Fruit fly (Drosophila melanogaster) whole organism, embryonic: Measurements from ENCODE around the gene CG7227.

ENCODE experiments used
- B-H1 ChIP-seq: fragments of 200-800 bp; sonication (Bioruptor generic); IDR thresholded peaks from 3 replicates; pipeline ENCODE4 v1.3.6; 2022; ENCODE audit warnings: missing biosample characterization, missing genetic modification characterization
- Blimp-1 ChIP-seq: fragments of 200-800 bp; sonication (Bioruptor generic); optimal IDR thresholded peaks from 3 replicates; lab custom pipeline; 2018; ENCODE audit warnings: missing biosample characterization, missing genetic modification characterization, mild to moderate bottlenecking, moderate library complexity, missing genetic modification reagents
- CG10462 ChIP-seq: fragments of 200-800 bp; sonication (Bioruptor generic); optimal IDR thresholded peaks from 2 replicates; lab custom pipeline; 2016; ENCODE audit warnings: missing biosample characterization, missing genetic modification characterization
- CG11696 ChIP-seq: fragments of 200-800 bp; sonication (Bioruptor generic); IDR thresholded peaks from 2 replicates; pipeline ENCODE4 v1.3.6; 2022; ENCODE audit warnings: missing biosample characterization, missing genetic modification characterization
- CG12391 ChIP-seq: fragments of 200-800 bp; sonication (Bioruptor generic); optimal IDR thresholded peaks from 3 replicates; lab custom pipeline; 2018; ENCODE audit warnings: missing biosample characterization, mild to moderate bottlenecking, missing genetic modification characterization, moderate library complexity
- CG13775 ChIP-seq: fragments of 200-800 bp; sonication (Bioruptor generic); optimal IDR thresholded peaks from 3 replicates; lab custom pipeline; 2017; ENCODE audit warnings: missing biosample characterization, mild to moderate bottlenecking, missing genetic modification characterization
- CG14014 ChIP-seq: fragments of 200-800 bp; sonication (Bioruptor generic); IDR thresholded peaks from 2 replicates; pipeline ENCODE4 v1.3.6; 2022; ENCODE audit warnings: missing biosample characterization, missing genetic modification characterization
- CG14667 ChIP-seq: fragments of 200-800 bp; sonication (Bioruptor generic); IDR thresholded peaks from 2 replicates; pipeline ENCODE4 v1.3.6; 2022; ENCODE audit warnings: missing biosample characterization, missing genetic modification characterization
- CG1529 ChIP-seq: fragments of 200-800 bp; sonication (Bioruptor generic); optimal IDR thresholded peaks from 3 replicates; lab custom pipeline; 2018; ENCODE audit warnings: missing biosample characterization, missing genetic modification characterization
- CG1602 ChIP-seq: fragments of 200-800 bp; sonication (Bioruptor generic); optimal IDR thresholded peaks from 3 replicates; lab custom pipeline; 2016; ENCODE audit warnings: missing biosample characterization, missing genetic modification characterization
- CG1603 ChIP-seq: fragments of 200-800 bp; sonication (Bioruptor generic); optimal IDR thresholded peaks from 2 replicates; lab custom pipeline; 2019; ENCODE audit warnings: missing biosample characterization, mild to moderate bottlenecking, missing genetic modification characterization, moderate library complexity
- CG16815 ChIP-seq: fragments of 200-800 bp; sonication (Bioruptor generic); optimal IDR thresholded peaks from 3 replicates; lab custom pipeline; 2017; ENCODE audit warnings: missing biosample characterization, mild to moderate bottlenecking, missing genetic modification characterization
- CG17359 ChIP-seq: fragments of 200-800 bp; sonication (Bioruptor generic); optimal IDR thresholded peaks from 3 replicates; lab custom pipeline; 2018; ENCODE audit warnings: missing biosample characterization, mild to moderate bottlenecking, missing genetic modification characterization, moderate library complexity
- CG17361 ChIP-seq: fragments of 200-800 bp; sonication (Bioruptor generic); IDR thresholded peaks from 3 replicates; pipeline ENCODE4 v1.3.6; 2022; ENCODE audit warnings: missing biosample characterization, missing genetic modification characterization
- CG1832 ChIP-seq: fragments of 200-800 bp; sonication (Bioruptor generic); optimal IDR thresholded peaks from 2 replicates; lab custom pipeline; 2017; ENCODE audit warnings: missing biosample characterization, mild to moderate bottlenecking, missing genetic modification characterization, inconsistent platforms
- CG18599 ChIP-seq: fragments of 200-800 bp; sonication (Bioruptor generic); optimal IDR thresholded peaks from 3 replicates; lab custom pipeline; 2017; ENCODE audit warnings: missing biosample characterization, missing genetic modification characterization, mild to moderate bottlenecking, moderate library complexity, missing genetic modification reagents
- CG30431 ChIP-seq: fragments of 200-800 bp; sonication (Bioruptor generic); optimal IDR thresholded peaks from 2 replicates; lab custom pipeline; 2017; ENCODE audit warnings: missing biosample characterization, missing genetic modification characterization
- CG32772 ChIP-seq: fragments of 200-800 bp; sonication (Bioruptor generic); IDR thresholded peaks from 2 replicates; pipeline ENCODE4 v1.3.6; 2022; ENCODE audit warnings: missing biosample characterization, missing genetic modification characterization
- CG4404 ChIP-seq: fragments of 200-800 bp; sonication (Bioruptor generic); IDR thresholded peaks from 2 replicates; pipeline ENCODE4 v1.3.6; 2022; ENCODE audit warnings: missing biosample characterization, missing genetic modification characterization
- CG4424 ChIP-seq: fragments of 200-800 bp; sonication (Bioruptor generic); optimal IDR thresholded peaks from 3 replicates; lab custom pipeline; 2016; ENCODE audit warnings: missing biosample characterization, missing genetic modification characterization
- CG7786 ChIP-seq: fragments of 200-800 bp; sonication (Bioruptor generic); optimal IDR thresholded peaks from 2 replicates; lab custom pipeline; 2016; ENCODE audit warnings: missing biosample characterization, missing genetic modification characterization
- CG9215 ChIP-seq: fragments of 200-800 bp; sonication (Bioruptor generic); IDR thresholded peaks from 2 replicates; pipeline ENCODE4 v1.3.6; 2022; ENCODE audit warnings: missing biosample characterization, missing genetic modification characterization
- Camta ChIP-seq: fragments of 200-800 bp; sonication (Bioruptor generic); optimal IDR thresholded peaks from 2 replicates; lab custom pipeline; 2016; ENCODE audit warnings: missing biosample characterization, missing genetic modification characterization
- CoRest ChIP-seq: fragments of 200-800 bp; sonication (Bioruptor generic); optimal IDR thresholded peaks from 3 replicates; lab custom pipeline; 2018; ENCODE audit warnings: missing biosample characterization, mild to moderate bottlenecking, missing genetic modification characterization, moderate library complexity
- D19B ChIP-seq: fragments of 200-800 bp; sonication (Bioruptor generic); optimal IDR thresholded peaks from 2 replicates; lab custom pipeline; 2017; ENCODE audit warnings: missing biosample characterization, mild to moderate bottlenecking, missing genetic modification characterization
- Fer3 ChIP-seq: fragments of 200-800 bp; sonication (Bioruptor generic); optimal IDR thresholded peaks from 2 replicates; lab custom pipeline; 2018; ENCODE audit warnings: missing biosample characterization, mild to moderate bottlenecking, missing genetic modification characterization, moderate library complexity
- Hmx ChIP-seq: fragments of 200-800 bp; sonication (Bioruptor generic); optimal IDR thresholded peaks from 2 replicates; lab custom pipeline; 2016; ENCODE audit warnings: missing biosample characterization, missing genetic modification characterization
- Nf-YA ChIP-seq: fragments of 200-800 bp; sonication (Bioruptor generic); IDR thresholded peaks from 2 replicates; pipeline ENCODE4 v1.3.6; 2022; ENCODE audit warnings: missing biosample characterization, missing genetic modification characterization
- Pdp1 ChIP-seq, 2 experiments: fragments of 200-800 bp; sonication (Bioruptor generic); optimal IDR thresholded peaks; 3 replicates each; lab custom pipeline; 2016; ENCODE audit warnings: missing biosample characterization in 2 of 2, missing genetic modification characterization in 2 of 2, mild to moderate bottlenecking in 1 of 2, moderate library complexity in 1 of 2
- Ptx1 ChIP-seq: fragments of 200-800 bp; sonication (Bioruptor generic); IDR thresholded peaks from 2 replicates; pipeline ENCODE4 v1.3.6; 2022; ENCODE audit warnings: missing biosample characterization, missing genetic modification characterization
- Six4 ChIP-seq: fragments of 200-800 bp; sonication (Bioruptor generic); optimal IDR thresholded peaks from 2 replicates; lab custom pipeline; 2016; ENCODE audit warnings: missing biosample characterization, missing genetic modification characterization
- Sox102F ChIP-seq: fragments of 200-800 bp; sonication (Bioruptor generic); optimal IDR thresholded peaks from 2 replicates; lab custom pipeline; 2018; ENCODE audit warnings: missing biosample characterization, mild to moderate bottlenecking, missing genetic modification characterization, moderate library complexity
- Trl ChIP-seq, 3 experiments: fragments of >200 bp in 2 of 3; fragments of 200-800 bp in 1 of 3; sonication (Bioruptor generic) in 1 of 3; optimal IDR thresholded peaks; 2 replicates in 1 of 3; 3 replicates in 2 of 3; lab custom pipeline; 2016 to 2017; ENCODE audit warnings: missing biosample characterization in 1 of 3, missing genetic modification characterization in 1 of 3
- Xbp1 ChIP-seq: fragments of 200-800 bp; sonication (Bioruptor generic); optimal IDR thresholded peaks from 3 replicates; lab custom pipeline; 2016; ENCODE audit warnings: missing biosample characterization, mild to moderate bottlenecking, missing genetic modification characterization
- Xrp1 ChIP-seq: fragments of 200-800 bp; sonication (Bioruptor generic); IDR thresholded peaks from 2 replicates; pipeline ENCODE4 v1.3.6; 2022; ENCODE audit warnings: missing biosample characterization, missing genetic modification characterization
- abd-A ChIP-seq: fragments of 200-800 bp; sonication (Bioruptor generic); optimal IDR thresholded peaks from 3 replicates; lab custom pipeline; 2019; ENCODE audit warnings: missing biosample characterization, mild to moderate bottlenecking, missing genetic modification characterization, moderate library complexity
- az2 ChIP-seq: fragments of 200-800 bp; sonication (Bioruptor generic); optimal IDR thresholded peaks from 3 replicates; lab custom pipeline; 2016; ENCODE audit warnings: missing biosample characterization, missing genetic modification characterization
- crp ChIP-seq, 2 experiments: fragments of 200-800 bp; sonication (Bioruptor generic); optimal IDR thresholded peaks; 2 replicates in 1 of 2; 3 replicates in 1 of 2; lab custom pipeline; 2017; ENCODE audit warnings: missing biosample characterization in 2 of 2, missing genetic modification characterization in 2 of 2, mild to moderate bottlenecking in 1 of 2, moderate library complexity in 1 of 2
- dati ChIP-seq: fragments of 200-800 bp; sonication (Bioruptor generic); IDR thresholded peaks from 2 replicates; pipeline ENCODE4 v1.3.6; 2022; ENCODE audit warnings: missing biosample characterization, missing genetic modification characterization
- lmd ChIP-seq: fragments of 200-800 bp; sonication (Bioruptor generic); IDR thresholded peaks from 2 replicates; pipeline ENCODE4 v1.3.6; 2022; ENCODE audit warnings: missing biosample characterization, missing genetic modification characterization
- luna ChIP-seq: fragments of 200-800 bp; sonication (Bioruptor generic); optimal IDR thresholded peaks from 2 replicates; lab custom pipeline; 2016; ENCODE audit warnings: missing biosample characterization, missing genetic modification characterization
- odd ChIP-seq: fragments of 200-800 bp; sonication (Bioruptor generic); optimal IDR thresholded peaks from 2 replicates; lab custom pipeline; 2017; ENCODE audit warnings: missing biosample characterization, mild to moderate bottlenecking, missing genetic modification characterization
- org-1 ChIP-seq: fragments of 200-800 bp; sonication (Bioruptor generic); optimal IDR thresholded peaks from 2 replicates; lab custom pipeline; 2017; ENCODE audit warnings: missing biosample characterization, missing genetic modification characterization
- ranshi ChIP-seq: fragments of 200-800 bp; sonication (Bioruptor generic); IDR thresholded peaks from 2 replicates; pipeline ENCODE4 v1.3.6; 2022; ENCODE audit warnings: missing biosample characterization, missing genetic modification characterization
- sr ChIP-seq: fragments of 200-800 bp; sonication (Bioruptor generic); IDR thresholded peaks from 3 replicates; pipeline ENCODE4 v1.3.6; 2022; ENCODE audit warnings: missing biosample characterization, missing genetic modification characterization
- ssp ChIP-seq: fragments of 200-800 bp; sonication (Bioruptor generic); IDR thresholded peaks from 2 replicates; pipeline ENCODE4 v1.3.6; 2022; ENCODE audit warnings: missing biosample characterization, missing genetic modification characterization
- twi ChIP-seq: fragments of 200-800 bp; optimal IDR thresholded peaks from 2 replicates; lab custom pipeline; 2019; ENCODE audit warnings: missing biosample characterization, mild to moderate bottlenecking, missing genetic modification characterization, moderate library complexity
- unpg ChIP-seq: fragments of 200-800 bp; sonication (Bioruptor generic); optimal IDR thresholded peaks from 3 replicates; lab custom pipeline; 2018; ENCODE audit warnings: missing biosample characterization, mild to moderate bottlenecking, missing genetic modification characterization, moderate library complexity
- vvl ChIP-seq: fragments of 200-800 bp; sonication (Bioruptor generic); IDR thresholded peaks from 2 replicates; pipeline ENCODE4 v1.3.6; 2022; ENCODE audit warnings: missing biosample characterization, missing genetic modification characterization

The CG7227 gene

dm6 chr2L:7957068-7957868, 40.7 kb downstream of the CG7227 start (continued):
- TF ChIP-seq CG17359 (tag; lab: Kevin White, UChicago) (peak; percentile 35), Six4 (GFP tag; lab: Kevin White, UChicago) (peak; percentile 53), sr (no peak), CG11696 (GFP tag; lab: Robert Waterston, UW) (no peak), Ptx1 (peak; percentile 65), CG14014 (0 out of 2 replicates have a peak, but pooled peaks have one; percentile 14), ranshi (GFP tag; lab: Robert Waterston, UW) (peak; percentile 47; the same call in 1 of the 2 replicates), CG1603 (tag; lab: Kevin White, UChicago) (no peak), Sox102F (GFP tag; lab: Kevin White, UChicago) (peak; percentile 83), CG14667 (0 out of 2 replicates have a peak, but pooled peaks have one; percentile 28), luna (GFP tag; lab: Kevin White, UChicago) (no peak), az2 (GFP tag; lab: Kevin White, UChicago) (peak; percentile 50), CoRest (peak; percentile 78), lmd (GFP tag; lab: Robert Waterston, UW) (peak; percentile 58), twi (tag; lab: Kevin White, UChicago) (peak; percentile 26), CG10462 (GFP tag; lab: Kevin White, UChicago) (no peak), Nf-YA (GFP tag; lab: Robert Waterston, UW) (peak; percentile 48; the same call in 1 of the 2 replicates), CG13775 (GFP tag; lab: Kevin White, UChicago) (peak; percentile 12), Xbp1 (GFP tag; lab: Kevin White, UChicago) (peak; percentile 44), ssp (GFP tag; lab: Robert Waterston, UW) (no peak), B-H1 (GFP tag; lab: Robert Waterston, UW) (no peak), Xrp1 (peak; percentile 50; the same call in 1 of the 2 replicates), CG16815 (GFP tag; lab: Kevin White, UChicago) (no peak), CG1832 (GFP tag; lab: Kevin White, UChicago) (no peak), unpg (GFP tag; lab: Kevin White, UChicago) (peak; percentile 55), CG18599 (GFP tag; lab: Kevin White, UChicago) (peak; percentile 36), CG30431 (GFP tag; lab: Kevin White, UChicago) (peak; percentile 55), CG1602 (GFP tag; lab: Kevin White, UChicago) (peak; percentile 26), Hmx (GFP tag; lab: Kevin White, UChicago) (no peak), CG7786 (GFP tag; lab: Kevin White, UChicago) (no peak), Pdp1 (GFP tag; optimal IDR thresholded peaks at IDR 0.05; lab: Kevin White, UChicago) (peak in 1 of 2 experiments; percentile 39), Camta (GFP tag; lab: Kevin White, UChicago) (peak; percentile 5), dati (GFP tag; lab: Robert Waterston, UW) (no peak), CG17361 (GFP tag; lab: Robert Waterston, UW) (peak; percentile 67; the same call in 2 of the 3 replicates), abd-A (tag; lab: Kevin White, UChicago) (no peak), vvl (GFP tag; lab: Robert Waterston, UW) (no peak), D19B (GFP tag; lab: Kevin White, UChicago) (peak; percentile 9), CG32772 (GFP tag; lab: Robert Waterston, UW) (peak; percentile 29; the same call in 1 of the 2 replicates), CG4424 (GFP tag; lab: Kevin White, UChicago) (peak; percentile 31), odd (GFP tag; lab: Kevin White, UChicago) (peak; percentile 78), Blimp-1 (GFP tag; lab: Kevin White, UChicago) (peak; percentile 9), crp (GFP tag; optimal IDR thresholded peaks at IDR 0.05; lab: Kevin White, UChicago) (peak in 1 of 2 experiments; percentile 6), Fer3 (tag; lab: Kevin White, UChicago) (no peak), CG4404 (GFP tag; lab: Robert Waterston, UW) (no peak), CG12391 (tag; lab: Kevin White, UChicago) (peak; percentile 39), CG9215 (GFP tag; lab: Robert Waterston, UW) (peak; percentile 47), org-1 (GFP tag; lab: Kevin White, UChicago) (peak; percentile 65), CG1529 (GFP tag; lab: Kevin White, UChicago) (peak; percentile 27), Trl (optimal IDR thresholded peaks at IDR 0.05; lab: Kevin White, UChicago) (no peak), Trl (GFP tag; optimal IDR thresholded peaks at IDR 0.05; lab: Kevin White, UChicago) (no peak)
